Worm (Caenorhabditis elegans) whole organism, early embryonic: Measurements from ENCODE around the gene ddo-1.

Experiments used
- F13C5.2 ChIP-seq: sonication (generic microtip); optimal IDR thresholded peaks from 2 replicates; lab custom pipeline; 2017; ENCODE audit warnings: mild to moderate bottlenecking, missing genetic modification characterization, inconsistent platforms, missing compliant biosample characterization
- ama-1 ChIP-seq: fragments of 150-350 bp; optimal IDR thresholded peaks from 2 replicates; lab custom pipeline; 2014
- ets-7 ChIP-seq: sonication (generic microtip); optimal IDR thresholded peaks from 2 replicates; lab custom pipeline; 2016; ENCODE audit warnings: missing genotype, missing genetic modification characterization, missing compliant biosample characterization
- hmbx-1 ChIP-seq: sonication (generic microtip); optimal IDR thresholded peaks from 2 replicates; lab custom pipeline; 2016; ENCODE audit warnings: mild to moderate bottlenecking, missing genetic modification characterization, missing compliant biosample characterization
- tbx-11 ChIP-seq: fragments of 200-800 bp; sonication (Bioruptor generic); IDR thresholded peaks from 2 replicates; pipeline ENCODE4 v1.3.6; 2022; ENCODE audit warnings: missing genetic modification characterization, missing compliant biosample characterization
- tra-4 ChIP-seq: sonication (generic microtip); optimal IDR thresholded peaks from 2 replicates; lab custom pipeline; 2017; ENCODE audit warnings: missing genetic modification characterization, missing compliant biosample characterization

ce11 chrV:17777624-17778023 lies 597 bp upstream of the ddo-1 start, which contains the start of gene C47A10.12:
- TF ChIP-seq tra-4, result no peak
- no peak for TF ChIP-seq ets-7 (tag; lab: Kevin White, UChicago)
- no peak for TF ChIP-seq hmbx-1
- no peak for TF ChIP-seq ama-1 (lab: Kevin White, UChicago)
- no peak for TF ChIP-seq F13C5.2 (tag; lab: Kevin White, UChicago)
- TF ChIP-seq tbx-11, result no peak
